Fruit fly (Drosophila melanogaster): ENCODE results near the gene Pxt.

dm6 chr3R:17680268-17680638 is 39.0 kb upstream of the Pxt start:
- no peak for TF ChIP-seq CG11696 (GFP tag; IDR thresholded peaks at IDR 0.05)
- TF ChIP-seq CG4404 (GFP tag; IDR thresholded peaks at IDR 0.05): no peak
- no peak for TF ChIP-seq CG2116 (GFP tag; optimal IDR thresholded peaks at IDR 0.05)
- TF ChIP-seq MESR4 (GFP tag; optimal IDR thresholded peaks at IDR 0.05): no peak
- TF ChIP-seq CG17361 (GFP tag; IDR thresholded peaks at IDR 0.05): no peak
- no peak for TF ChIP-seq CG11504 (tag; optimal IDR thresholded peaks at IDR 0.05)
- TF ChIP-seq fd102C (GFP tag; optimal IDR thresholded peaks at IDR 0.05): no peak
- no peak for TF ChIP-seq gt (GFP tag; IDR thresholded peaks at IDR 0.05)
- no peak for TF ChIP-seq CG10267 (tag; optimal IDR thresholded peaks at IDR 0.05)
- TF ChIP-seq Ptx1 (GFP tag; IDR thresholded peaks at IDR 0.05): no peak
- no peak for TF ChIP-seq HLH54F (GFP tag; optimal IDR thresholded peaks at IDR 0.05)

All from whole organism, embryonic.